Worm (Caenorhabditis elegans): ENCODE data around the gene lelo-4.

DNA sequence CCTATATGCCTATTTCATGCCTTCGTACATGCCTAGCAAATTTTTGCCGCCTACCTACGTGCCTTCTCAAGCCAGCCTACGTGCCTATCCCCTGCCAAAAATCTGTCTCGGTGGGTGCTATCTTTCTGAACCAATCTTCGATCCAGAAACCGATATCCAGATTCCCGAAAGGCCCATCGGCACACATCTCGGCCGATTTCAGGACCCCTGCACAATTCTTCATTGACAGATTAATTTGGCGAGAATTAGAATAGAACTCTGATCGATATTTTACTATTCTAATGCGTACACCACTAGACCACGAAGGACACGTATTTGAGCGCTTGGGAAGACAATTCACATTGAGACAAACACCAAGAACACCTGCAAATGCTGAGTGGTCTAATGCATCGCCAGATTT lies 47.2 kb upstream of the lelo-4 start:
- TF ChIP-seq ztf-29 (GFP tag; IDR thresholded peaks at IDR 0.05) = no peak
- TF ChIP-seq cog-1 (tag; optimal IDR thresholded peaks at IDR 0.05) = no peak
- TF ChIP-seq tab-1 (GFP tag; IDR thresholded peaks at IDR 0.05) = no peak
- no peak for TF ChIP-seq klf-2 (GFP tag; conservative IDR thresholded peaks at IDR 0.05)
- TF ChIP-seq med-1 (GFP tag; optimal IDR thresholded peaks at IDR 0.05; ENCODE audit: insufficient read depth) = no peak
- TF ChIP-seq flt-1 (GFP tag; IDR thresholded peaks at IDR 0.05) = peak; percentile 74; the same call in 1 of the 2 replicates
- TF ChIP-seq ref-1 (GFP tag; conservative IDR thresholded peaks at IDR 0.05) = no peak

Measured in whole organism, midembryonic.